Fruit fly (Drosophila melanogaster) whole organism, embryonic: Measurements from ENCODE around the gene CG6693.

ENCODE experiments used
- Asciz ChIP-seq: fragments of 200-800 bp; sonication (Bioruptor generic); optimal IDR thresholded peaks from 2 replicates; lab custom pipeline; 2017; ENCODE audit warnings: missing biosample characterization, mild to moderate bottlenecking, missing genetic modification characterization, missing genetic modification reagents
- Atf3 ChIP-seq: fragments of 200-800 bp; sonication (Bioruptor generic); optimal IDR thresholded peaks from 3 replicates; lab custom pipeline; 2016; ENCODE audit warnings: missing biosample characterization, missing genetic modification characterization
- CG10366 ChIP-seq: fragments of 200-800 bp; sonication (Bioruptor generic); IDR thresholded peaks from 2 replicates; pipeline ENCODE4 v1.3.6; 2022; ENCODE audit warnings: missing biosample characterization, missing genetic modification characterization
- CG10543 ChIP-seq: fragments of 200-800 bp; sonication (Bioruptor generic); optimal IDR thresholded peaks from 3 replicates; lab custom pipeline; 2017; ENCODE audit warnings: missing biosample characterization, mild to moderate bottlenecking, missing genetic modification characterization, moderate library complexity
- CG11560 ChIP-seq: fragments of 200-800 bp; sonication (Bioruptor generic); IDR thresholded peaks from 3 replicates; pipeline ENCODE4 v1.3.6; 2022; ENCODE audit warnings: missing biosample characterization, missing genetic modification characterization
- CG14710 ChIP-seq: fragments of 200-800 bp; sonication (Bioruptor generic); optimal IDR thresholded peaks from 3 replicates; lab custom pipeline; 2019; ENCODE audit warnings: missing biosample characterization, mild to moderate bottlenecking, missing genetic modification characterization, moderate library complexity
- CG16779 ChIP-seq: fragments of 200-800 bp; sonication (Bioruptor generic); IDR thresholded peaks from 2 replicates; pipeline ENCODE4 v1.3.6; 2022; ENCODE audit warnings: missing biosample characterization, missing genetic modification characterization
- CG17328 ChIP-seq: fragments of 200-800 bp; sonication (Bioruptor generic); IDR thresholded peaks from 2 replicates; pipeline ENCODE4 v1.3.6; 2022; ENCODE audit warnings: missing biosample characterization, missing genetic modification characterization
- CG17385 ChIP-seq: fragments of 200-800 bp; sonication (Bioruptor generic); optimal IDR thresholded peaks from 3 replicates; lab custom pipeline; 2018; ENCODE audit warnings: missing biosample characterization, mild to moderate bottlenecking, missing genetic modification characterization
- CG2678 ChIP-seq: fragments of 200-800 bp; sonication (Bioruptor generic); optimal IDR thresholded peaks from 3 replicates; lab custom pipeline; 2019; ENCODE audit warnings: missing biosample characterization, mild to moderate bottlenecking, missing genetic modification characterization, moderate library complexity
- CG4360 ChIP-seq: fragments of 200-800 bp; sonication (Bioruptor generic); IDR thresholded peaks from 2 replicates; pipeline ENCODE4 v1.3.6; 2022; ENCODE audit warnings: missing biosample characterization, missing genetic modification characterization
- CG8089 ChIP-seq: fragments of 200-800 bp; sonication (Bioruptor generic); optimal IDR thresholded peaks from 3 replicates; lab custom pipeline; 2016; ENCODE audit warnings: missing biosample characterization, missing genetic modification characterization
- CG8388 ChIP-seq: fragments of 200-800 bp; sonication (Bioruptor generic); optimal IDR thresholded peaks from 2 replicates; lab custom pipeline; 2019; ENCODE audit warnings: missing biosample characterization, mild to moderate bottlenecking, missing genetic modification characterization, moderate library complexity
- CG8478 ChIP-seq: fragments of >200 bp; optimal IDR thresholded peaks from 2 replicates; lab custom pipeline; 2018
- CG9876 ChIP-seq: fragments of 200-800 bp; sonication (Bioruptor generic); optimal IDR thresholded peaks from 2 replicates; lab custom pipeline; 2016; ENCODE audit warnings: missing biosample characterization, missing genetic modification characterization
- CrebB ChIP-seq: fragments of 200-800 bp; sonication (Bioruptor generic); optimal IDR thresholded peaks from 3 replicates; lab custom pipeline; 2018; ENCODE audit warnings: missing biosample characterization, mild to moderate bottlenecking, missing genetic modification characterization
- E2f1 ChIP-seq: fragments of 200-800 bp; sonication (Bioruptor generic); IDR thresholded peaks from 2 replicates; pipeline ENCODE4 v1.3.6; 2022; ENCODE audit warnings: missing biosample characterization, missing genetic modification characterization
- Elba2 ChIP-seq: fragments of 200-800 bp; sonication (Bioruptor generic); optimal IDR thresholded peaks from 3 replicates; lab custom pipeline; 2016; ENCODE audit warnings: missing biosample characterization, missing genetic modification characterization
- HLH54F ChIP-seq: fragments of 200-800 bp; sonication (Bioruptor generic); optimal IDR thresholded peaks from 3 replicates; lab custom pipeline; 2016; ENCODE audit warnings: missing biosample characterization, missing genetic modification characterization
- Lpt ChIP-seq: fragments of >200 bp; optimal IDR thresholded peaks from 2 replicates; lab custom pipeline; 2018; ENCODE audit warnings: missing biosample characterization, missing genetic modification characterization
- Nf-YC ChIP-seq: fragments of 200-800 bp; optimal IDR thresholded peaks from 3 replicates; lab custom pipeline; 2019; ENCODE audit warnings: missing biosample characterization, mild to moderate bottlenecking, missing genetic modification characterization, moderate library complexity
- Optix ChIP-seq: fragments of 200-800 bp; sonication (Bioruptor generic); IDR thresholded peaks from 3 replicates; pipeline ENCODE4 v1.3.6; 2022; ENCODE audit warnings: missing biosample characterization, missing genetic modification characterization
- Ravus ChIP-seq: fragments of 200-800 bp; sonication (Bioruptor generic); IDR thresholded peaks from 2 replicates; pipeline ENCODE4 v1.3.6; 2022; ENCODE audit warnings: missing biosample characterization, missing genetic modification characterization
- Rfx ChIP-seq: fragments of 200-800 bp; sonication (Bioruptor generic); IDR thresholded peaks from 2 replicates; pipeline ENCODE4 v1.3.6; 2022; ENCODE audit warnings: missing biosample characterization, missing genetic modification characterization
- Sox100B ChIP-seq: fragments of 200-800 bp; sonication (Bioruptor generic); optimal IDR thresholded peaks from 3 replicates; lab custom pipeline; 2018; ENCODE audit warnings: missing biosample characterization, mild to moderate bottlenecking, missing genetic modification characterization
- Tbp ChIP-seq: fragments of >200 bp; optimal IDR thresholded peaks from 2 replicates; lab custom pipeline; 2018; ENCODE audit warnings: missing biosample characterization, missing genetic modification characterization
- ab ChIP-seq: fragments of 200-800 bp; sonication (Bioruptor generic); optimal IDR thresholded peaks from 2 replicates; lab custom pipeline; 2016; ENCODE audit warnings: missing biosample characterization, missing genetic modification characterization
- ato ChIP-seq: fragments of 200-800 bp; sonication (Bioruptor generic); IDR thresholded peaks from 2 replicates; pipeline ENCODE4 v1.3.6; 2022; ENCODE audit warnings: missing biosample characterization, missing genetic modification characterization; ENCODE audit not compliant: partially characterized antibody
- bigmax ChIP-seq: fragments of 200-800 bp; sonication (Bioruptor generic); optimal IDR thresholded peaks from 2 replicates; lab custom pipeline; 2018; ENCODE audit warnings: missing biosample characterization, mild to moderate bottlenecking, missing genetic modification characterization
- btn ChIP-seq: fragments of 200-800 bp; sonication (Bioruptor generic); optimal IDR thresholded peaks from 2 replicates; lab custom pipeline; 2016; ENCODE audit warnings: missing biosample characterization, missing genetic modification characterization
- cwo ChIP-seq: fragments of 200-800 bp; sonication (Bioruptor generic); optimal IDR thresholded peaks from 3 replicates; lab custom pipeline; 2017; ENCODE audit warnings: missing biosample characterization, missing genetic modification characterization, mild to moderate bottlenecking, moderate library complexity, missing genetic modification reagents
- dati ChIP-seq: fragments of 200-800 bp; sonication (Bioruptor generic); IDR thresholded peaks from 2 replicates; pipeline ENCODE4 v1.3.6; 2022; ENCODE audit warnings: missing biosample characterization, missing genetic modification characterization
- dimm ChIP-seq: fragments of 200-800 bp; sonication (Bioruptor generic); IDR thresholded peaks from 2 replicates; pipeline ENCODE4 v1.3.6; 2022; ENCODE audit warnings: missing biosample characterization, missing genetic modification characterization
- gem ChIP-seq: fragments of 200-800 bp; sonication (Bioruptor generic); optimal IDR thresholded peaks from 2 replicates; lab custom pipeline; 2019; ENCODE audit warnings: missing biosample characterization, mild to moderate bottlenecking, missing genetic modification characterization, moderate library complexity
- gsb-n ChIP-seq: fragments of 200-800 bp; sonication (Bioruptor generic); optimal IDR thresholded peaks from 3 replicates; lab custom pipeline; 2018; ENCODE audit warnings: missing biosample characterization, mild to moderate bottlenecking, missing genetic modification characterization
- gt ChIP-seq: fragments of 200-800 bp; sonication (Bioruptor generic); IDR thresholded peaks from 2 replicates; pipeline ENCODE4 v1.3.6; 2022; ENCODE audit warnings: missing biosample characterization, missing genetic modification characterization
- ind ChIP-seq: fragments of 200-800 bp; sonication (Bioruptor generic); optimal IDR thresholded peaks from 3 replicates; lab custom pipeline; 2016; ENCODE audit warnings: missing biosample characterization, missing genetic modification characterization
- jing ChIP-seq: fragments of 200-800 bp; sonication (Bioruptor generic); optimal IDR thresholded peaks from 2 replicates; lab custom pipeline; 2018; ENCODE audit warnings: missing biosample characterization, mild to moderate bottlenecking, missing genetic modification characterization
- ken ChIP-seq: fragments of 200-800 bp; sonication (Bioruptor generic); IDR thresholded peaks from 3 replicates; pipeline ENCODE4 v1.3.6; 2022; ENCODE audit warnings: missing biosample characterization, missing genetic modification characterization
- pfk ChIP-seq: fragments of 200-800 bp; sonication (Bioruptor generic); optimal IDR thresholded peaks from 2 replicates; lab custom pipeline; 2018; ENCODE audit warnings: missing biosample characterization, mild to moderate bottlenecking, missing genetic modification characterization, moderate library complexity
- prd ChIP-seq, 3 experiments: fragments of >200 bp in 2 of 3; fragments of 200-800 bp in 1 of 3; sonication (Bioruptor generic) in 1 of 3; optimal IDR thresholded peaks in 2 of 3; IDR thresholded peaks in 1 of 3; 2 replicates in 2 of 3; 3 replicates in 1 of 3; pipeline versions ENCODE4 v1.3.6 to Lab custom; 2017 to 2022; ENCODE audit warnings: missing biosample characterization in 1 of 3, missing genetic modification characterization in 1 of 3
- rib ChIP-seq: fragments of 200-800 bp; sonication (Bioruptor generic); IDR thresholded peaks from 2 replicates; pipeline ENCODE4 v1.3.6; 2022; ENCODE audit warnings: missing biosample characterization, missing genetic modification characterization
- run ChIP-seq: fragments of 200-800 bp; sonication (Bioruptor generic); optimal IDR thresholded peaks from 3 replicates; lab custom pipeline; 2018; ENCODE audit warnings: missing biosample characterization, mild to moderate bottlenecking, missing genetic modification characterization
- seq ChIP-seq: fragments of 200-800 bp; sonication (Bioruptor generic); IDR thresholded peaks from 2 replicates; pipeline ENCODE4 v1.3.6; 2022; ENCODE audit warnings: missing biosample characterization, missing genetic modification characterization
- sisA ChIP-seq: fragments of 200-800 bp; sonication (Bioruptor generic); IDR thresholded peaks from 2 replicates; pipeline ENCODE4 v1.3.6; 2022; ENCODE audit warnings: missing biosample characterization, missing genetic modification characterization
- stwl ChIP-seq: fragments of 200-800 bp; sonication (Bioruptor generic); optimal IDR thresholded peaks from 3 replicates; lab custom pipeline; 2018; ENCODE audit warnings: missing biosample characterization, mild to moderate bottlenecking, missing genetic modification characterization, moderate library complexity
- tap ChIP-seq: fragments of 200-800 bp; optimal IDR thresholded peaks from 3 replicates; lab custom pipeline; 2019; ENCODE audit warnings: missing biosample characterization, mild to moderate bottlenecking, missing genetic modification characterization, moderate library complexity
- tll ChIP-seq, 2 experiments: fragments of 200-800 bp in 1 of 2; fragments of >200 bp in 1 of 2; sonication (Bioruptor generic) in 1 of 2; optimal IDR thresholded peaks; 2 replicates each; lab custom pipeline; 2017 to 2019; ENCODE audit warnings: missing biosample characterization in 2 of 2, missing genetic modification characterization in 2 of 2, mild to moderate bottlenecking in 1 of 2, moderate library complexity in 1 of 2
- trh ChIP-seq: fragments of 200-800 bp; sonication (Bioruptor generic); optimal IDR thresholded peaks from 2 replicates; lab custom pipeline; 2016; ENCODE audit warnings: missing biosample characterization, missing genetic modification characterization
- zen ChIP-seq: fragments of 200-800 bp; sonication (Bioruptor generic); optimal IDR thresholded peaks from 3 replicates; lab custom pipeline; 2018; ENCODE audit warnings: missing biosample characterization, mild to moderate bottlenecking, missing genetic modification characterization, moderate library complexity
- zf30C ChIP-seq: fragments of 200-800 bp; sonication (Bioruptor generic); optimal IDR thresholded peaks from 3 replicates; lab custom pipeline; 2018; ENCODE audit warnings: missing biosample characterization, mild to moderate bottlenecking, missing genetic modification characterization

The CG6693 gene

dm6 chr3R:11209801-11210402, 11.5 kb downstream of the CG6693 start, which contains the start of the genes SdhC and Tctp (continued):
- TF ChIP-seq ato = no peak
- TF ChIP-seq zf30C (GFP tag; lab: Kevin White, UChicago) = no peak
- no peak for TF ChIP-seq ken
- TF ChIP-seq ind (GFP tag; lab: Kevin White, UChicago) = peak; percentile 37
- peak; percentile 52 for TF ChIP-seq CG2678 (tag; lab: Kevin White, UChicago)
- TF ChIP-seq stwl (tag; lab: Kevin White, UChicago) = peak; percentile 62
- TF ChIP-seq ab (GFP tag; lab: Kevin White, UChicago) = peak; percentile 1
- TF ChIP-seq Ravus = no peak
- no peak for TF ChIP-seq CG8089
- TF ChIP-seq Lpt = no peak
- no peak for TF ChIP-seq CG17328 (GFP tag; lab: Robert Waterston, UW)
- TF ChIP-seq CG10543 (GFP tag; lab: Kevin White, UChicago) = peak; percentile 79
- peak; percentile 61 for TF ChIP-seq Sox100B (GFP tag; lab: Kevin White, UChicago)
- no peak for TF ChIP-seq sisA
- TF ChIP-seq CG8478 (lab: Kevin White, UChicago) = no peak
- TF ChIP-seq HLH54F (GFP tag; lab: Kevin White, UChicago) = peak; percentile 39
- TF ChIP-seq Rfx (GFP tag; lab: Robert Waterston, UW) = peak; percentile 37
- no peak for TF ChIP-seq CG4360
- TF ChIP-seq CG11560 = no peak
- TF ChIP-seq CG16779 = no peak
- TF ChIP-seq dimm = no peak
- peak; percentile 70 for TF ChIP-seq Nf-YC
- peak; percentile 45 for TF ChIP-seq gsb-n (tag; lab: Kevin White, UChicago)
- TF ChIP-seq Asciz (GFP tag; lab: Kevin White, UChicago) = no peak
- TF ChIP-seq CG9876 = no peak
- TF ChIP-seq Atf3 = no peak
- peak; percentile 62 for TF ChIP-seq gem (tag; lab: Kevin White, UChicago)
- TF ChIP-seq E2f1 = no peak
- no peak for TF ChIP-seq Tbp
- TF ChIP-seq gt (GFP tag; lab: Robert Waterston, UW) = no peak
- TF ChIP-seq rib (GFP tag; lab: Robert Waterston, UW) = peak; percentile 74; the same call in 1 of the 2 replicates
- TF ChIP-seq CG10366 (GFP tag; lab: Robert Waterston, UW) = no peak
- TF ChIP-seq CG8388 (GFP tag; lab: Kevin White, UChicago) = peak; percentile 15
- no peak for TF ChIP-seq Optix (GFP tag; lab: Robert Waterston, UW)
- TF ChIP-seq cwo = no peak
- no peak for TF ChIP-seq CrebB (tag; lab: Kevin White, UChicago)
- TF ChIP-seq tll (GFP tag; optimal IDR thresholded peaks at IDR 0.05; lab: Kevin White, UChicago) = no peak
- peak; percentile 19 for TF ChIP-seq Elba2 (GFP tag; lab: Kevin White, UChicago)
- peak; percentile 72 for TF ChIP-seq bigmax
- peak; percentile 27 for TF ChIP-seq pfk (GFP tag; lab: Kevin White, UChicago)
- no peak for TF ChIP-seq seq (GFP tag; lab: Robert Waterston, UW)
- TF ChIP-seq tap (tag; lab: Kevin White, UChicago) = no peak
- TF ChIP-seq zen = peak; percentile 70
- peak; percentile 34 for TF ChIP-seq CG17385
- TF ChIP-seq dati (GFP tag; lab: Robert Waterston, UW) = no peak
- TF ChIP-seq jing = no peak
- TF ChIP-seq btn (GFP tag; lab: Kevin White, UChicago) = no peak
- no peak for TF ChIP-seq trh
- peak; percentile 89 for TF ChIP-seq CG14710 (tag; lab: Kevin White, UChicago)
- no peak for TF ChIP-seq prd (optimal IDR thresholded peaks at IDR 0.05; lab: Kevin White, UChicago)
- no peak for TF ChIP-seq prd (GFP tag; IDR thresholded peaks at IDR 0.05; lab: Robert Waterston, UW)
- TF ChIP-seq run (tag; lab: Kevin White, UChicago) = peak; percentile 41
